Fruit fly (Drosophila melanogaster): ENCODE measurements around the gene ear.
A peak's percentile ranks its signal among the peaks of the same experiment; 100 is the strongest.

Gene ear

DNA sequence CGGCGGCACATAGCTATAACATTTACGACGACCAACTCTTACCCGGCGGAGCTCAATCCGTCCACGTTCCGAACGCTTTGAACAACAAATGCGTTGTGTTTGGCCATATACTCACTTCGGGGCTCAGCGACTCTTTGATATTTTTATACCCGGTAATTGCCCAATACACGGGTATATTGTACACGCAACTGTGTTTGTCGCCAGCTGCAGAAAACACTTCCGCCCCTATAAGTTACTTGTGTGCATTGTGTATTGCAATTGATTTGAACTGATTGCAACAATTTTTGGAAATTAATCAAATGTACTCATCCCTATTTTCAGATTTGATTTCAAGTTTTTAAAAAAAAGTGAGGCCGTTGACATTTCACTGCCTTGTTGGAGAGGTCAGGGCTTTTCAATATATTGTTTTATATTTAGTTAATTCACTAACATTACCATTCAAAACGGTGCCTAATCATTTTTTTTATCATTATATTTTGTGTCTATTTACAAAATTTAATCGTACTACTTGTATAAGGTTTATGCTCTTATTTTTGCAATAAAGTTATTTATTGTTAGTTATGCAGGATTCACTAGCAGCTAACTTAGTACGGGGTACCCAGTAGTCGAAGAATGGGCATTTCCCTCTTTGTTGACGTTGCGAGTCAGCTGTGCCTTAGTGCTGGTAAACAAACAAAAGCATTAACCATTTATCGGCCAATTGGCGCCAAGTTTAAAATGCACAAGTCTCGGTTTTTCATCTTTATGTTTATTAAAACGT, 22.6 kb downstream of the ear start, which contains the start of gene Nagk (continued):
- TF ChIP-seq CG18011 (GFP tag; optimal IDR thresholded peaks at IDR 0.05) (peak; percentile 36), Aef1 (GFP tag; IDR thresholded peaks at IDR 0.05) (peak; percentile 11; the same call in 1 of the 3 replicates), p53 (GFP tag; optimal IDR thresholded peaks at IDR 0.05) (no peak), CG16815 (GFP tag; optimal IDR thresholded peaks at IDR 0.05) (peak; percentile 54), Adf1 (GFP tag; IDR thresholded peaks at IDR 0.05) (peak; percentile 31; the same call in 1 of the 2 replicates), NFAT (GFP tag; IDR thresholded peaks at IDR 0.05) (peak; percentile 58), pfk (GFP tag; optimal IDR thresholded peaks at IDR 0.05) (no peak), dm (GFP tag; optimal IDR thresholded peaks at IDR 0.05) (peak; percentile 38), Meics (GFP tag; optimal IDR thresholded peaks at IDR 0.05) (peak; percentile 81), ase (GFP tag; IDR thresholded peaks at IDR 0.05) (peak; percentile 4; the same call in 2 of the 3 replicates), CG31441 (GFP tag; IDR thresholded peaks at IDR 0.05) (peak; percentile 70), dan (GFP tag; IDR thresholded peaks at IDR 0.05) (no peak), croc (GFP tag; conservative IDR thresholded peaks at IDR 0.05) (no peak), CG3726 (GFP tag; IDR thresholded peaks at IDR 0.05) (no peak), CG4854 (GFP tag; optimal IDR thresholded peaks at IDR 0.05) (peak; percentile 52), Scr (GFP tag; IDR thresholded peaks at IDR 0.05; ENCODE audit: partially characterized antibody) (no peak), CG31224 (GFP tag; IDR thresholded peaks at IDR 0.05) (no peak; the same call in 1 of the 2 replicates), zen (tag; optimal IDR thresholded peaks at IDR 0.05) (no peak), CG17385 (GFP tag; optimal IDR thresholded peaks at IDR 0.05) (peak; percentile 64), CG3281 (GFP tag; optimal IDR thresholded peaks at IDR 0.05) (peak; percentile 62), CG8388 (GFP tag; optimal IDR thresholded peaks at IDR 0.05) (peak; percentile 41), bcd (GFP tag; optimal IDR thresholded peaks at IDR 0.05) (peak; percentile 61), Abd-B (GFP tag; optimal IDR thresholded peaks at IDR 0.05) (no peak), Dbx (GFP tag; IDR thresholded peaks at IDR 0.05) (peak; percentile 49; the same call in 1 of the 3 replicates), CG15073 (GFP tag; optimal IDR thresholded peaks at IDR 0.05) (no peak), CG2199 (GFP tag; IDR thresholded peaks at IDR 0.05) (0 out of 3 replicates have a peak, but pooled peaks have one; percentile 50), CG6654 (GFP tag; optimal IDR thresholded peaks at IDR 0.05) (peak; percentile 11), CG10959 (GFP tag; IDR thresholded peaks at IDR 0.05) (no peak), NC2α (GFP tag; optimal IDR thresholded peaks at IDR 0.05) (no peak), CG4730 (GFP tag; IDR thresholded peaks at IDR 0.05) (no peak), nom (GFP tag; optimal IDR thresholded peaks at IDR 0.05) (no peak), Lhr (GFP tag; optimal IDR thresholded peaks at IDR 0.05) (no peak), CG15696 (tag; optimal IDR thresholded peaks at IDR 0.05) (no peak), CG7839 (tag; optimal IDR thresholded peaks at IDR 0.05) (peak; percentile 69), CG4617 (GFP tag; optimal IDR thresholded peaks at IDR 0.05; ENCODE audit: borderline replicate concordance) (peak; percentile 13), CG4360 (GFP tag; IDR thresholded peaks at IDR 0.05) (no peak), shn (GFP tag; optimal IDR thresholded peaks at IDR 0.05) (peak; percentile 39), CG7745 (tag; optimal IDR thresholded peaks at IDR 0.05) (no peak), MBD-R2 (GFP tag; IDR thresholded peaks at IDR 0.05) (peak; percentile 44), CG33557 (GFP tag; optimal IDR thresholded peaks at IDR 0.05) (no peak), CG34376 (GFP tag; optimal IDR thresholded peaks at IDR 0.05) (peak; percentile 50), slp2 (GFP tag; optimal IDR thresholded peaks at IDR 0.05) (peak; percentile 46), CG14667 (GFP tag; IDR thresholded peaks at IDR 0.05) (no peak), pnt (GFP tag; optimal IDR thresholded peaks at IDR 0.05) (no peak), hb (GFP tag; IDR thresholded peaks at IDR 0.05; ENCODE audit: partially characterized antibody) (no peak), Med (GFP tag) (peak; percentile 89), CG12659 (GFP tag; optimal IDR thresholded peaks at IDR 0.05) (peak; percentile 66), gsb-n (tag; optimal IDR thresholded peaks at IDR 0.05) (peak; percentile 39), CG5245 (GFP tag; optimal IDR thresholded peaks at IDR 0.05) (peak; percentile 16)
